Fruit fly (Drosophila melanogaster) whole organism, embryonic: ENCODE data around the gene Atat.

Experiments used
- Abd-B ChIP-seq: fragments of 200-800 bp; sonication (Bioruptor generic); optimal IDR thresholded peaks from 2 replicates; lab custom pipeline; 2018; ENCODE audit warnings: missing biosample characterization, mild to moderate bottlenecking, missing genetic modification characterization, moderate library complexity
- Asciz ChIP-seq: fragments of 200-800 bp; sonication (Bioruptor generic); optimal IDR thresholded peaks from 2 replicates; lab custom pipeline; 2017; ENCODE audit warnings: missing biosample characterization, mild to moderate bottlenecking, missing genetic modification characterization, missing genetic modification reagents
- Bdp1 ChIP-seq: fragments of 200-800 bp; sonication (Bioruptor generic); optimal IDR thresholded peaks from 3 replicates; lab custom pipeline; 2016; ENCODE audit warnings: missing biosample characterization, missing genetic modification characterization
- Bteb2 ChIP-seq: fragments of 200-800 bp; sonication (Bioruptor generic); optimal IDR thresholded peaks from 2 replicates; lab custom pipeline; 2016; ENCODE audit warnings: missing biosample characterization, missing genetic modification characterization
- CG10274 ChIP-seq: fragments of 200-800 bp; sonication (Bioruptor generic); optimal IDR thresholded peaks from 3 replicates; lab custom pipeline; 2017; ENCODE audit warnings: missing biosample characterization, mild to moderate bottlenecking, missing genetic modification characterization
- CG12769 ChIP-seq: fragments of 200-800 bp; sonication (Bioruptor generic); optimal IDR thresholded peaks from 2 replicates; lab custom pipeline; 2019; ENCODE audit warnings: missing biosample characterization, mild to moderate bottlenecking, missing genetic modification characterization, moderate library complexity
- CG13296 ChIP-seq: fragments of 200-800 bp; sonication (Bioruptor generic); optimal IDR thresholded peaks from 3 replicates; lab custom pipeline; 2018; ENCODE audit warnings: missing biosample characterization, mild to moderate bottlenecking, missing genetic modification characterization
- CG1529 ChIP-seq: fragments of 200-800 bp; sonication (Bioruptor generic); optimal IDR thresholded peaks from 3 replicates; lab custom pipeline; 2018; ENCODE audit warnings: missing biosample characterization, missing genetic modification characterization
- CG15601 ChIP-seq: fragments of 200-800 bp; sonication (Bioruptor generic); optimal IDR thresholded peaks from 3 replicates; lab custom pipeline; 2019; ENCODE audit warnings: missing biosample characterization, mild to moderate bottlenecking, missing genetic modification characterization, moderate library complexity
- CG17328 ChIP-seq: fragments of 200-800 bp; sonication (Bioruptor generic); IDR thresholded peaks from 2 replicates; pipeline ENCODE4 v1.3.6; 2022; ENCODE audit warnings: missing biosample characterization, missing genetic modification characterization
- CG2120 ChIP-seq: fragments of 200-800 bp; sonication (Bioruptor generic); optimal IDR thresholded peaks from 3 replicates; lab custom pipeline; 2016; ENCODE audit warnings: missing biosample characterization, missing genetic modification characterization
- CG2712 ChIP-seq: fragments of 200-800 bp; optimal IDR thresholded peaks from 3 replicates; lab custom pipeline; 2019; ENCODE audit warnings: missing biosample characterization, mild to moderate bottlenecking, missing genetic modification characterization, moderate library complexity
- CG33557 ChIP-seq: fragments of 200-800 bp; sonication (Bioruptor generic); optimal IDR thresholded peaks from 2 replicates; lab custom pipeline; 2019; ENCODE audit warnings: missing biosample characterization, mild to moderate bottlenecking, missing genetic modification characterization, moderate library complexity
- CG3838 ChIP-seq: fragments of 200-800 bp; sonication (Bioruptor generic); optimal IDR thresholded peaks from 3 replicates; lab custom pipeline; 2016; ENCODE audit warnings: missing biosample characterization, missing genetic modification characterization
- CG42726 ChIP-seq: fragments of 200-800 bp; sonication (Bioruptor generic); IDR thresholded peaks from 2 replicates; pipeline ENCODE4 v1.3.6; 2022; ENCODE audit warnings: missing biosample characterization, missing genetic modification characterization; ENCODE audit not compliant: partially characterized antibody
- CG4854 ChIP-seq: fragments of 200-800 bp; sonication (Bioruptor generic); optimal IDR thresholded peaks from 2 replicates; lab custom pipeline; 2016; ENCODE audit warnings: missing biosample characterization, missing genetic modification characterization, inconsistent platforms
- CG6175 ChIP-seq: fragments of 200-800 bp; sonication (Bioruptor generic); IDR thresholded peaks from 3 replicates; pipeline ENCODE4 v1.3.6; 2022; ENCODE audit warnings: missing biosample characterization, missing genetic modification characterization
- CG6791 ChIP-seq: fragments of 200-800 bp; sonication (Bioruptor generic); IDR thresholded peaks from 3 replicates; pipeline ENCODE4 v1.3.6; 2022; ENCODE audit warnings: missing biosample characterization, missing genetic modification characterization; ENCODE audit not compliant: partially characterized antibody
- CG9609 ChIP-seq: fragments of 200-800 bp; sonication (Bioruptor generic); optimal IDR thresholded peaks from 3 replicates; lab custom pipeline; 2016; ENCODE audit warnings: missing biosample characterization, missing genetic modification characterization
- CG9817 ChIP-seq: fragments of 200-800 bp; sonication (Bioruptor generic); optimal IDR thresholded peaks from 2 replicates; lab custom pipeline; 2018; ENCODE audit warnings: missing biosample characterization, mild to moderate bottlenecking, missing genetic modification characterization, moderate library complexity
- CG9932 ChIP-seq: fragments of 200-800 bp; sonication (Bioruptor generic); IDR thresholded peaks from 2 replicates; pipeline ENCODE4 v1.3.6; 2022; ENCODE audit warnings: missing biosample characterization, missing genetic modification characterization
- Dp ChIP-seq: fragments of 200-800 bp; sonication (Bioruptor generic); optimal IDR thresholded peaks from 2 replicates; lab custom pipeline; 2018; ENCODE audit warnings: missing biosample characterization, mild to moderate bottlenecking, missing genetic modification characterization, moderate library complexity
- E2f1 ChIP-seq: fragments of 200-800 bp; sonication (Bioruptor generic); IDR thresholded peaks from 2 replicates; pipeline ENCODE4 v1.3.6; 2022; ENCODE audit warnings: missing biosample characterization, missing genetic modification characterization
- MESR4 ChIP-seq: fragments of 200-800 bp; sonication (Bioruptor generic); optimal IDR thresholded peaks from 2 replicates; lab custom pipeline; 2018; ENCODE audit warnings: missing biosample characterization, mild to moderate bottlenecking, missing genetic modification characterization, moderate library complexity
- NC2β ChIP-seq: fragments of 200-800 bp; sonication (Bioruptor generic); optimal IDR thresholded peaks from 2 replicates; lab custom pipeline; 2016; ENCODE audit warnings: missing biosample characterization, missing genetic modification characterization
- Optix ChIP-seq: fragments of 200-800 bp; sonication (Bioruptor generic); IDR thresholded peaks from 3 replicates; pipeline ENCODE4 v1.3.6; 2022; ENCODE audit warnings: missing biosample characterization, missing genetic modification characterization
- PHDP ChIP-seq: fragments of 200-800 bp; sonication (Bioruptor generic); optimal IDR thresholded peaks from 3 replicates; lab custom pipeline; 2018; ENCODE audit warnings: missing biosample characterization, mild to moderate bottlenecking, missing genetic modification characterization, moderate library complexity
- Ptx1 ChIP-seq: fragments of 200-800 bp; sonication (Bioruptor generic); IDR thresholded peaks from 2 replicates; pipeline ENCODE4 v1.3.6; 2022; ENCODE audit warnings: missing biosample characterization, missing genetic modification characterization
- Spps ChIP-seq: fragments of 200-800 bp; sonication (Bioruptor generic); optimal IDR thresholded peaks from 2 replicates; lab custom pipeline; 2018; ENCODE audit warnings: missing biosample characterization, mild to moderate bottlenecking, missing genetic modification characterization
- Taf1 ChIP-seq: fragments of 200-800 bp; sonication (Bioruptor generic); IDR thresholded peaks from 2 replicates; pipeline ENCODE4 v1.3.6; 2022; ENCODE audit warnings: missing biosample characterization, missing genetic modification characterization
- ato ChIP-seq: fragments of 200-800 bp; sonication (Bioruptor generic); IDR thresholded peaks from 2 replicates; pipeline ENCODE4 v1.3.6; 2022; ENCODE audit warnings: missing biosample characterization, missing genetic modification characterization; ENCODE audit not compliant: partially characterized antibody
- bbx ChIP-seq: fragments of 200-800 bp; sonication (Bioruptor generic); IDR thresholded peaks from 2 replicates; pipeline ENCODE4 v1.3.6; 2022; ENCODE audit warnings: missing biosample characterization, missing genetic modification characterization; ENCODE audit not compliant: partially characterized antibody
- exex ChIP-seq: fragments of 200-800 bp; sonication (Bioruptor generic); optimal IDR thresholded peaks from 4 replicates; lab custom pipeline; 2018; ENCODE audit warnings: missing biosample characterization, mild to moderate bottlenecking, missing genetic modification characterization, moderate library complexity
- gt ChIP-seq: fragments of 200-800 bp; sonication (Bioruptor generic); IDR thresholded peaks from 2 replicates; pipeline ENCODE4 v1.3.6; 2022; ENCODE audit warnings: missing biosample characterization, missing genetic modification characterization
- insv ChIP-seq, 2 experiments: fragments of 200-800 bp; sonication (Bioruptor generic); optimal IDR thresholded peaks; 3 replicates each; lab custom pipeline; 2016 to 2018; ENCODE audit warnings: missing biosample characterization in 2 of 2, missing genetic modification characterization in 2 of 2
- inv ChIP-seq: fragments of 200-800 bp; sonication (Bioruptor generic); IDR thresholded peaks from 2 replicates; pipeline ENCODE4 v1.3.6; 2022; ENCODE audit warnings: missing biosample characterization, missing genetic modification characterization; ENCODE audit not compliant: partially characterized antibody
- jigr1 ChIP-seq: fragments of 200-800 bp; sonication (Bioruptor generic); IDR thresholded peaks from 3 replicates; pipeline ENCODE4 v1.3.6; 2022; ENCODE audit warnings: missing biosample characterization, missing genetic modification characterization
- ken ChIP-seq: fragments of 200-800 bp; sonication (Bioruptor generic); IDR thresholded peaks from 3 replicates; pipeline ENCODE4 v1.3.6; 2022; ENCODE audit warnings: missing biosample characterization, missing genetic modification characterization
- lmd ChIP-seq: fragments of 200-800 bp; sonication (Bioruptor generic); IDR thresholded peaks from 2 replicates; pipeline ENCODE4 v1.3.6; 2022; ENCODE audit warnings: missing biosample characterization, missing genetic modification characterization
- nau ChIP-seq: fragments of 200-800 bp; sonication (Bioruptor generic); optimal IDR thresholded peaks from 3 replicates; lab custom pipeline; 2017; ENCODE audit warnings: missing biosample characterization, mild to moderate bottlenecking, missing genetic modification characterization, missing genetic modification reagents
- odd ChIP-seq: fragments of 200-800 bp; sonication (Bioruptor generic); optimal IDR thresholded peaks from 2 replicates; lab custom pipeline; 2017; ENCODE audit warnings: missing biosample characterization, mild to moderate bottlenecking, missing genetic modification characterization
- onecut ChIP-seq: fragments of 200-800 bp; sonication (Bioruptor generic); IDR thresholded peaks from 2 replicates; pipeline ENCODE4 v1.3.6; 2022; ENCODE audit warnings: missing biosample characterization, missing genetic modification characterization
- p53 ChIP-seq: fragments of 200-800 bp; sonication (Bioruptor generic); optimal IDR thresholded peaks from 2 replicates; lab custom pipeline; 2016; ENCODE audit warnings: missing biosample characterization, missing genetic modification characterization
- pan ChIP-seq, 4 experiments: fragments of >200 bp in 3 of 4; fragments of 200-800 bp in 1 of 4; sonication (Bioruptor generic) in 1 of 4; optimal IDR thresholded peaks in 3 of 4; IDR thresholded peaks in 1 of 4; 2 replicates each; pipeline versions ENCODE4 v1.3.6 to Lab custom; 2017 to 2022; ENCODE audit warnings: missing biosample characterization in 2 of 4, missing genetic modification characterization in 2 of 4, mixed read lengths in 1 of 4
- psq ChIP-seq: fragments of 200-800 bp; sonication (Bioruptor generic); optimal IDR thresholded peaks from 2 replicates; lab custom pipeline; 2017; ENCODE audit warnings: missing biosample characterization, missing genetic modification characterization
- schlank ChIP-seq: fragments of 200-800 bp; sonication (Bioruptor generic); optimal IDR thresholded peaks from 2 replicates; lab custom pipeline; 2018; ENCODE audit warnings: missing biosample characterization, mild to moderate bottlenecking, missing genetic modification characterization
- sens ChIP-seq: fragments of 200-800 bp; sonication (Bioruptor generic); peaks from one replicate; lab custom pipeline; 2016; ENCODE audit warnings: missing biosample characterization, missing genetic modification characterization
- sisA ChIP-seq: fragments of 200-800 bp; sonication (Bioruptor generic); IDR thresholded peaks from 2 replicates; pipeline ENCODE4 v1.3.6; 2022; ENCODE audit warnings: missing biosample characterization, missing genetic modification characterization
- wor ChIP-seq: fragments of 200-800 bp; sonication (Bioruptor generic); IDR thresholded peaks from 2 replicates; pipeline ENCODE4 v1.3.6; 2022; ENCODE audit warnings: missing biosample characterization, missing genetic modification characterization

Atat gene

dm6 chr3L:9441907-9442479 is 15.4 kb upstream of the Atat start, which contains the start of the genes Bet3 and Nf-YA (continued):
- no peak for TF ChIP-seq Asciz
- TF ChIP-seq CG4854, result peak; percentile 8
- TF ChIP-seq odd (GFP tag; lab: Kevin White, UChicago), result no peak
- no peak for TF ChIP-seq psq (GFP tag; lab: Kevin White, UChicago)
- no peak for TF ChIP-seq schlank (tag; lab: Kevin White, UChicago)
- peak; percentile 63 for TF ChIP-seq CG2120 (GFP tag; lab: Kevin White, UChicago)
- peak; percentile 54 for TF ChIP-seq lmd (GFP tag; lab: Robert Waterston, UW)
- TF ChIP-seq Abd-B (GFP tag; lab: Kevin White, UChicago), result peak; percentile 88
- no peak for TF ChIP-seq pan (optimal IDR thresholded peaks at IDR 0.05; lab: Kevin White, UChicago)
- no peak for TF ChIP-seq pan (GFP tag; optimal IDR thresholded peaks at IDR 0.05 in 1 of 2, IDR thresholded peaks at IDR 0.05 in 1 of 2)
- TF ChIP-seq ato (GFP tag; lab: Robert Waterston, UW), result peak; percentile 20; the same call in 1 of the 2 replicates
- no peak for TF ChIP-seq nau
- peak; percentile 20; the same call in 1 of the 3 replicates for TF ChIP-seq jigr1 (GFP tag; lab: Robert Waterston, UW)
- TF ChIP-seq Bteb2 (GFP tag; lab: Kevin White, UChicago), result no peak
- no peak for TF ChIP-seq exex (tag; lab: Kevin White, UChicago)
- peak; percentile 19; the same call in 1 of the 2 replicates for TF ChIP-seq E2f1 (GFP tag; lab: Robert Waterston, UW)
- TF ChIP-seq CG2712 (tag; lab: Kevin White, UChicago), result peak; percentile 65
- TF ChIP-seq CG13296 (GFP tag; lab: Kevin White, UChicago), result peak; percentile 0
- TF ChIP-seq onecut (GFP tag; lab: Robert Waterston, UW), result no peak
- peak; percentile 21 for TF ChIP-seq p53 (GFP tag; lab: Kevin White, UChicago)
- peak; percentile 92 for TF ChIP-seq MESR4
- TF ChIP-seq NC2β (GFP tag; lab: Kevin White, UChicago), result peak; percentile 25
- TF ChIP-seq PHDP (tag; lab: Kevin White, UChicago), result no peak
- peak; percentile 11; the same call in 1 of the 3 replicates for TF ChIP-seq Optix (GFP tag; lab: Robert Waterston, UW)
- TF ChIP-seq CG10274 (GFP tag; lab: Kevin White, UChicago), result no peak
- peak; percentile 92 for TF ChIP-seq sens (GFP tag; lab: Kevin White, UChicago)
- no peak for TF ChIP-seq wor (GFP tag; lab: Robert Waterston, UW)
- TF ChIP-seq CG33557, result no peak
- TF ChIP-seq CG12769 (tag; lab: Kevin White, UChicago), result peak; percentile 43
- TF ChIP-seq CG9932 (GFP tag; lab: Robert Waterston, UW), result peak; percentile 86
- TF ChIP-seq CG6175, result no peak
- TF ChIP-seq Ptx1, result peak; percentile 53; the same call in 1 of the 2 replicates
- TF ChIP-seq CG9609, result peak; percentile 55
- TF ChIP-seq CG9817 (tag; lab: Kevin White, UChicago), result peak; percentile 58
- no peak for TF ChIP-seq CG1529 (GFP tag; lab: Kevin White, UChicago)
- TF ChIP-seq CG15601, result peak; percentile 10
- peak; percentile 46 for TF ChIP-seq Dp (GFP tag; lab: Kevin White, UChicago)
- peak; percentile 79 for TF ChIP-seq inv (GFP tag; lab: Robert Waterston, UW)
- no peak for TF ChIP-seq gt
- TF ChIP-seq ken, result peak; percentile 70
- TF ChIP-seq CG3838 (GFP tag; lab: Kevin White, UChicago), result no peak
- no peak for TF ChIP-seq Spps (tag; lab: Kevin White, UChicago)
- peak; percentile 71 for TF ChIP-seq sisA (GFP tag; lab: Robert Waterston, UW)
- no peak for TF ChIP-seq insv (GFP tag; optimal IDR thresholded peaks at IDR 0.05; lab: Kevin White, UChicago)
- peak; percentile 0 for TF ChIP-seq Bdp1 (GFP tag; lab: Kevin White, UChicago)
- peak; percentile 86 for TF ChIP-seq CG42726 (GFP tag; lab: Robert Waterston, UW)
- TF ChIP-seq Taf1 (GFP tag; lab: Robert Waterston, UW), result no peak
- TF ChIP-seq CG6791 (GFP tag; lab: Robert Waterston, UW), result peak; percentile 89
- TF ChIP-seq bbx (GFP tag; lab: Robert Waterston, UW), result peak; percentile 85
- TF ChIP-seq CG17328 (GFP tag; lab: Robert Waterston, UW), result peak; percentile 31; the same call in 1 of the 2 replicates
